Fruit fly (Drosophila melanogaster): ENCODE data around the gene CG11050.
A peak's percentile ranks its signal among the peaks of the same experiment; 100 is the strongest.

The CG11050 gene

dm6 chr2L:6649085-6649754, 38.4 kb downstream of the CG11050 start, which contains the start of the genes CG31635 and Tango1 (continued):
- TF ChIP-seq CG17568 (GFP tag; optimal IDR thresholded peaks at IDR 0.05) (no peak), CG32767 (GFP tag; IDR thresholded peaks at IDR 0.05) (no peak), trh (GFP tag; optimal IDR thresholded peaks at IDR 0.05) (no peak), CG8765 (GFP tag; IDR thresholded peaks at IDR 0.05) (no peak), Med (GFP tag) (peak; percentile 82), gsb-n (tag; optimal IDR thresholded peaks at IDR 0.05) (no peak), CG34376 (GFP tag; optimal IDR thresholded peaks at IDR 0.05) (peak; percentile 4), CG4707 (GFP tag; optimal IDR thresholded peaks at IDR 0.05) (no peak), CG14965 (GFP tag; optimal IDR thresholded peaks at IDR 0.05; ENCODE audit: borderline replicate concordance) (no peak), CG18619 (GFP tag; optimal IDR thresholded peaks at IDR 0.05) (no peak), CG11560 (tag; IDR thresholded peaks at IDR 0.05) (no peak), bab2 (GFP tag; optimal IDR thresholded peaks at IDR 0.05) (no peak), ato (GFP tag; IDR thresholded peaks at IDR 0.05; ENCODE audit: partially characterized antibody) (no peak), bowl (GFP tag; IDR thresholded peaks at IDR 0.05) (no peak), HmgD (GFP tag; optimal IDR thresholded peaks at IDR 0.05) (peak; percentile 28), CG9215 (GFP tag; IDR thresholded peaks at IDR 0.05) (peak; percentile 43), CG2116 (GFP tag; optimal IDR thresholded peaks at IDR 0.05) (peak; percentile 63), CG1603 (tag; optimal IDR thresholded peaks at IDR 0.05) (no peak), gsb (GFP tag; IDR thresholded peaks at IDR 0.05) (no peak), CG5245 (GFP tag; optimal IDR thresholded peaks at IDR 0.05) (no peak), sim (GFP tag; IDR thresholded peaks at IDR 0.05) (no peak), Ravus (GFP tag; IDR thresholded peaks at IDR 0.05) (no peak), CG11093 (GFP tag; IDR thresholded peaks at IDR 0.05) (0 out of 3 replicates have a peak, but pooled peaks have one; percentile 37), YL-1 (GFP tag; optimal IDR thresholded peaks at IDR 0.05) (peak; percentile 61), CG7987 (GFP tag; optimal IDR thresholded peaks at IDR 0.05) (no peak), ro (GFP tag; IDR thresholded peaks at IDR 0.05) (no peak), CG6683 (GFP tag; optimal IDR thresholded peaks at IDR 0.05) (no peak), CG1024 (GFP tag; IDR thresholded peaks at IDR 0.05) (no peak), CG4854 (GFP tag; optimal IDR thresholded peaks at IDR 0.05) (no peak), CG13624 (GFP tag; optimal IDR thresholded peaks at IDR 0.05) (peak; percentile 36), al (GFP tag; IDR thresholded peaks at IDR 0.05) (no peak), toy (GFP tag; IDR thresholded peaks at IDR 0.05) (no peak), CG4360 (GFP tag; IDR thresholded peaks at IDR 0.05) (no peak), shn (GFP tag; optimal IDR thresholded peaks at IDR 0.05) (no peak), chinmo (GFP tag; IDR thresholded peaks at IDR 0.05; ENCODE audit: partially characterized antibody) (no peak), crp (GFP tag; optimal IDR thresholded peaks at IDR 0.05) (peak in 1 of 2 experiments; percentile 72), CG15073 (GFP tag; optimal IDR thresholded peaks at IDR 0.05) (no peak), CG3838 (GFP tag; optimal IDR thresholded peaks at IDR 0.05) (no peak), Nf-YC (tag; optimal IDR thresholded peaks at IDR 0.05) (no peak), grau (tag; optimal IDR thresholded peaks at IDR 0.05) (no peak), slp2 (GFP tag; optimal IDR thresholded peaks at IDR 0.05) (no peak), Usf (GFP tag; optimal IDR thresholded peaks at IDR 0.05) (no peak), CG6272 (GFP tag; IDR thresholded peaks at IDR 0.05) (0 out of 2 replicates have a peak, but pooled peaks have one; percentile 20), CG10959 (GFP tag; IDR thresholded peaks at IDR 0.05) (no peak), esg (GFP tag; conservative IDR thresholded peaks at IDR 0.05) (no peak), ken (GFP tag; IDR thresholded peaks at IDR 0.05) (no peak), CG15479 (GFP tag; optimal IDR thresholded peaks at IDR 0.05) (peak; percentile 31), tna (GFP tag; IDR thresholded peaks at IDR 0.05; ENCODE audit: partially characterized antibody) (no peak), CG9727 (GFP tag; optimal IDR thresholded peaks at IDR 0.05) (no peak), HLHmδ (GFP tag; optimal IDR thresholded peaks at IDR 0.05) (no peak), gro (GFP tag; optimal IDR thresholded peaks at IDR 0.05) (peak; percentile 9)

Measured in whole organism, embryonic.